Worm (Caenorhabditis elegans): ENCODE measurements around the gene F52H2.1.

DNA sequence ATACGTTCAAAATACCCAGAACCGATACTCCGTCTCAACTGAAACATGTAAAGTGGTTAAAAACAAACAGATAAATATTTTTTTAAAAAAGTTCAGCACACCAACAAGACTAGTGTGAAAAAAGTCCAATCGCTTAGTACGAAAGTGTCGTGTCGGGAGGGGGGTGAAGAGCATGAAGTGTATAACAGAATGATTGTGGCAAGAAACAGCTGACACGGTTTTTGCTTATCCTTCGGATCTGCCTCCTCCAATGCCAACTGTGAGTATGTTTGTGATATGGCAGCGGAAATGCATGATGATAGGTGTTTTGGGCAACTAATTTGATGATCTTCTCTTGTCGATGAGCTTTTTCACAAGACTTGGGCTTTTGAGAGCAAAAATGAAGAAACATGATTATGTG is 47.4 kb downstream of the F52H2.1 start:
- TF ChIP-seq unc-42 (tag; optimal IDR thresholded peaks at IDR 0.05) (no peak), gmeb-2 (tag; optimal IDR thresholded peaks at IDR 0.05) (no peak), hlh-8 (tag; optimal IDR thresholded peaks at IDR 0.05) (no peak), ama-1 (optimal IDR thresholded peaks at IDR 0.05) (no peak), fkh-10 (GFP tag; optimal IDR thresholded peaks at IDR 0.05) (no peak), pag-3 (tag; optimal IDR thresholded peaks at IDR 0.05; ENCODE audit: borderline replicate concordance) (no peak), dve-1 (tag; optimal IDR thresholded peaks at IDR 0.05) (no peak), ets-4 (tag; optimal IDR thresholded peaks at IDR 0.05) (no peak), hlh-6 (tag; optimal IDR thresholded peaks at IDR 0.05) (no peak), fax-1 (tag; optimal IDR thresholded peaks at IDR 0.05) (no peak), fkh-6 (tag; optimal IDR thresholded peaks at IDR 0.05) (no peak)
